Fruit fly (Drosophila melanogaster) whole organism, embryonic: ENCODE results near the gene Unc-115b.

Experiments used
- Blimp-1 ChIP-seq: fragments of 200-800 bp; sonication (Bioruptor generic); optimal IDR thresholded peaks from 3 replicates; lab custom pipeline; 2018; ENCODE audit warnings: missing biosample characterization, missing genetic modification characterization, mild to moderate bottlenecking, moderate library complexity, missing genetic modification reagents
- BtbVII ChIP-seq: fragments of 200-800 bp; sonication (Bioruptor generic); optimal IDR thresholded peaks from 3 replicates; lab custom pipeline; 2017; ENCODE audit warnings: missing biosample characterization, mild to moderate bottlenecking, missing genetic modification characterization
- CG10959 ChIP-seq: fragments of 200-800 bp; sonication (Bioruptor generic); IDR thresholded peaks from 2 replicates; pipeline ENCODE4 v1.3.6; 2022; ENCODE audit warnings: missing biosample characterization, missing genetic modification characterization
- CG10979 ChIP-seq: fragments of 200-800 bp; sonication (Bioruptor generic); optimal IDR thresholded peaks from 2 replicates; lab custom pipeline; 2018; ENCODE audit warnings: missing biosample characterization, mild to moderate bottlenecking, missing genetic modification characterization, moderate library complexity
- CG13123 ChIP-seq: fragments of 200-800 bp; sonication (Bioruptor generic); optimal IDR thresholded peaks from 2 replicates; lab custom pipeline; 2016; ENCODE audit warnings: missing biosample characterization, missing genetic modification characterization
- CG13894 ChIP-seq: fragments of 200-800 bp; sonication (Bioruptor generic); optimal IDR thresholded peaks from 3 replicates; lab custom pipeline; 2018; ENCODE audit warnings: missing biosample characterization, mild to moderate bottlenecking, missing genetic modification characterization, moderate library complexity
- CG17829 ChIP-seq: fragments of 200-800 bp; optimal IDR thresholded peaks from 2 replicates; lab custom pipeline; 2019; ENCODE audit warnings: missing biosample characterization, mild to moderate bottlenecking, missing genetic modification characterization, moderate library complexity
- CG18262 ChIP-seq: fragments of 200-800 bp; optimal IDR thresholded peaks from 3 replicates; lab custom pipeline; 2019; ENCODE audit warnings: missing biosample characterization, mild to moderate bottlenecking, missing genetic modification characterization, moderate library complexity
- CG18619 ChIP-seq: fragments of 200-800 bp; sonication (Bioruptor generic); optimal IDR thresholded peaks from 3 replicates; lab custom pipeline; 2017; ENCODE audit warnings: missing biosample characterization, mild to moderate bottlenecking, missing genetic modification characterization
- CG2678 ChIP-seq: fragments of 200-800 bp; sonication (Bioruptor generic); optimal IDR thresholded peaks from 3 replicates; lab custom pipeline; 2019; ENCODE audit warnings: missing biosample characterization, mild to moderate bottlenecking, missing genetic modification characterization, moderate library complexity
- CG3065 ChIP-seq: fragments of 200-800 bp; sonication (Bioruptor generic); optimal IDR thresholded peaks from 2 replicates; lab custom pipeline; 2016; ENCODE audit warnings: missing biosample characterization, missing genetic modification characterization
- CG31388 ChIP-seq: fragments of 200-800 bp; sonication (Bioruptor generic); optimal IDR thresholded peaks from 2 replicates; lab custom pipeline; 2016; ENCODE audit warnings: missing biosample characterization, missing genetic modification characterization
- CG34224 ChIP-seq: fragments of 200-800 bp; sonication (Bioruptor generic); IDR thresholded peaks from 3 replicates; pipeline ENCODE4 v1.3.6; 2022; ENCODE audit warnings: missing biosample characterization, missing genetic modification characterization; ENCODE audit not compliant: partially characterized antibody
- CG34376 ChIP-seq: fragments of 200-800 bp; sonication (Bioruptor generic); optimal IDR thresholded peaks from 2 replicates; lab custom pipeline; 2018; ENCODE audit warnings: missing biosample characterization, mild to moderate bottlenecking, missing genetic modification characterization
- CG5953 ChIP-seq: fragments of 200-800 bp; sonication (Bioruptor generic); IDR thresholded peaks from 2 replicates; pipeline ENCODE4 v1.3.6; 2022; ENCODE audit warnings: missing biosample characterization, missing genetic modification characterization
- CG6765 ChIP-seq: fragments of 200-800 bp; sonication (Bioruptor generic); optimal IDR thresholded peaks from 3 replicates; lab custom pipeline; 2017; ENCODE audit warnings: missing biosample characterization, mild to moderate bottlenecking, missing genetic modification characterization
- CTCF ChIP-seq: fragments of 200-800 bp; sonication (Bioruptor generic); optimal IDR thresholded peaks from 2 replicates; lab custom pipeline; 2017; ENCODE audit warnings: missing biosample characterization, mild to moderate bottlenecking, missing genetic modification characterization, moderate library complexity
- CkIIα-i1 ChIP-seq: fragments of 200-800 bp; sonication (Bioruptor generic); IDR thresholded peaks from 2 replicates; pipeline ENCODE4 v1.3.6; 2022; ENCODE audit warnings: missing biosample characterization, missing genetic modification characterization
- Dbx ChIP-seq: fragments of 200-800 bp; sonication (Bioruptor generic); IDR thresholded peaks from 3 replicates; pipeline ENCODE4 v1.3.6; 2022; ENCODE audit warnings: missing biosample characterization, missing genetic modification characterization
- Ets97D ChIP-seq: fragments of 200-800 bp; sonication (Bioruptor generic); optimal IDR thresholded peaks from 3 replicates; lab custom pipeline; 2016; ENCODE audit warnings: missing biosample characterization, missing genetic modification characterization
- Gug ChIP-seq: fragments of 200-800 bp; sonication (Bioruptor generic); IDR thresholded peaks from 4 replicates; pipeline ENCODE4 v1.3.6; 2022; ENCODE audit warnings: missing biosample characterization, missing genetic modification characterization
- HHEX ChIP-seq: fragments of 200-800 bp; sonication (Bioruptor generic); optimal IDR thresholded peaks from 3 replicates; lab custom pipeline; 2017; ENCODE audit warnings: missing biosample characterization, mild to moderate bottlenecking, missing genetic modification characterization, missing genetic modification reagents
- Hr78 ChIP-seq, 2 experiments: fragments of 200-800 bp in 1 of 2; fragments of >200 bp in 1 of 2; sonication (Bioruptor generic) in 1 of 2; optimal IDR thresholded peaks; 2 replicates each; lab custom pipeline; 2017 to 2019; ENCODE audit warnings: missing biosample characterization in 2 of 2, missing genetic modification characterization in 2 of 2, mild to moderate bottlenecking in 1 of 2, moderate library complexity in 1 of 2
- Med ChIP-seq: fragments of 200-800 bp; sonication (Bioruptor generic); peaks from one replicate; lab custom pipeline; 2016; ENCODE audit warnings: missing biosample characterization, missing genetic modification characterization, mild to moderate bottlenecking, inconsistent platforms, moderate library complexity
- Nf-YB ChIP-seq: fragments of 200-800 bp; sonication (Bioruptor generic); optimal IDR thresholded peaks from 3 replicates; lab custom pipeline; 2019; ENCODE audit warnings: missing biosample characterization, mild to moderate bottlenecking, missing genetic modification characterization, moderate library complexity
- Scr ChIP-seq: fragments of 200-800 bp; sonication (Bioruptor generic); IDR thresholded peaks from 2 replicates; pipeline ENCODE4 v1.3.6; 2022; ENCODE audit warnings: missing biosample characterization, missing genetic modification characterization; ENCODE audit not compliant: partially characterized antibody
- Side ChIP-seq: fragments of 200-800 bp; sonication (Bioruptor generic); optimal IDR thresholded peaks from 2 replicates; lab custom pipeline; 2016; ENCODE audit warnings: missing biosample characterization, missing genetic modification characterization
- Trl ChIP-seq, 3 experiments: fragments of >200 bp in 2 of 3; fragments of 200-800 bp in 1 of 3; sonication (Bioruptor generic) in 1 of 3; optimal IDR thresholded peaks; 2 replicates in 1 of 3; 3 replicates in 2 of 3; lab custom pipeline; 2016 to 2017; ENCODE audit warnings: missing biosample characterization in 1 of 3, missing genetic modification characterization in 1 of 3
- Usf ChIP-seq: fragments of 200-800 bp; sonication (Bioruptor generic); optimal IDR thresholded peaks from 2 replicates; lab custom pipeline; 2017; ENCODE audit warnings: missing genotype, missing biosample characterization, missing genetic modification characterization
- abd-A ChIP-seq: fragments of 200-800 bp; sonication (Bioruptor generic); optimal IDR thresholded peaks from 3 replicates; lab custom pipeline; 2019; ENCODE audit warnings: missing biosample characterization, mild to moderate bottlenecking, missing genetic modification characterization, moderate library complexity
- ac ChIP-seq: fragments of 200-800 bp; sonication (Bioruptor generic); optimal IDR thresholded peaks from 3 replicates; lab custom pipeline; 2017; ENCODE audit warnings: missing biosample characterization, mild to moderate bottlenecking, missing genetic modification characterization
- chn ChIP-seq: fragments of 200-800 bp; sonication (Bioruptor generic); optimal IDR thresholded peaks from 2 replicates; lab custom pipeline; 2016; ENCODE audit warnings: missing biosample characterization, missing genetic modification characterization
- crol ChIP-seq: fragments of 200-800 bp; sonication (Bioruptor generic); IDR thresholded peaks from 2 replicates; pipeline ENCODE4 v1.3.6; 2022; ENCODE audit warnings: missing biosample characterization, missing genetic modification characterization
- crp ChIP-seq, 2 experiments: fragments of 200-800 bp; sonication (Bioruptor generic); optimal IDR thresholded peaks; 2 replicates in 1 of 2; 3 replicates in 1 of 2; lab custom pipeline; 2017; ENCODE audit warnings: missing biosample characterization in 2 of 2, missing genetic modification characterization in 2 of 2, mild to moderate bottlenecking in 1 of 2, moderate library complexity in 1 of 2
- dan ChIP-seq: fragments of 200-800 bp; sonication (Bioruptor generic); IDR thresholded peaks from 2 replicates; pipeline ENCODE4 v1.3.6; 2022; ENCODE audit warnings: missing biosample characterization, missing genetic modification characterization
- dm ChIP-seq: fragments of 200-800 bp; sonication (Bioruptor generic); optimal IDR thresholded peaks from 3 replicates; lab custom pipeline; 2016; ENCODE audit warnings: missing biosample characterization, missing genetic modification characterization
- dysf ChIP-seq: fragments of 200-800 bp; sonication (Bioruptor generic); IDR thresholded peaks from 3 replicates; pipeline ENCODE4 v1.3.6; 2022; ENCODE audit warnings: missing biosample characterization, missing genetic modification characterization
- fd102C ChIP-seq: fragments of 200-800 bp; sonication (Bioruptor generic); optimal IDR thresholded peaks from 2 replicates; lab custom pipeline; 2018; ENCODE audit warnings: missing biosample characterization, mild to moderate bottlenecking, missing genetic modification characterization, moderate library complexity
- fu2 ChIP-seq: fragments of 200-800 bp; sonication (Bioruptor generic); optimal IDR thresholded peaks from 2 replicates; lab custom pipeline; 2016; ENCODE audit warnings: missing biosample characterization, missing genetic modification characterization
- gce ChIP-seq: fragments of 200-800 bp; sonication (Bioruptor generic); IDR thresholded peaks from 3 replicates; pipeline ENCODE4 v1.3.6; 2022; ENCODE audit warnings: missing biosample characterization, missing genetic modification characterization
- gcm2 ChIP-seq: fragments of 200-800 bp; sonication (Bioruptor generic); optimal IDR thresholded peaks from 2 replicates; lab custom pipeline; 2016; ENCODE audit warnings: missing biosample characterization, missing genetic modification characterization
- mirr ChIP-seq: fragments of 200-800 bp; sonication (Bioruptor generic); optimal IDR thresholded peaks from 3 replicates; lab custom pipeline; 2018; ENCODE audit warnings: missing biosample characterization, mild to moderate bottlenecking, missing genetic modification characterization
- nau ChIP-seq: fragments of 200-800 bp; sonication (Bioruptor generic); optimal IDR thresholded peaks from 3 replicates; lab custom pipeline; 2017; ENCODE audit warnings: missing biosample characterization, mild to moderate bottlenecking, missing genetic modification characterization, missing genetic modification reagents
- pzg ChIP-seq: fragments of 200-800 bp; sonication (Bioruptor generic); optimal IDR thresholded peaks from 3 replicates; lab custom pipeline; 2018; ENCODE audit warnings: missing biosample characterization, mild to moderate bottlenecking, missing genetic modification characterization, moderate library complexity
- row ChIP-seq: fragments of 200-800 bp; sonication (Bioruptor generic); IDR thresholded peaks from 3 replicates; pipeline ENCODE4 v1.3.6; 2022; ENCODE audit warnings: missing biosample characterization, missing genetic modification characterization
- seq ChIP-seq: fragments of 200-800 bp; sonication (Bioruptor generic); IDR thresholded peaks from 2 replicates; pipeline ENCODE4 v1.3.6; 2022; ENCODE audit warnings: missing biosample characterization, missing genetic modification characterization
- tap ChIP-seq: fragments of 200-800 bp; optimal IDR thresholded peaks from 3 replicates; lab custom pipeline; 2019; ENCODE audit warnings: missing biosample characterization, mild to moderate bottlenecking, missing genetic modification characterization, moderate library complexity
- tgo ChIP-seq: fragments of 200-800 bp; sonication (Bioruptor generic); IDR thresholded peaks from 3 replicates; pipeline ENCODE4 v1.3.6; 2022; ENCODE audit warnings: missing biosample characterization, missing genetic modification characterization
- unc-4 ChIP-seq: fragments of 200-800 bp; sonication (Bioruptor generic); IDR thresholded peaks from 2 replicates; pipeline ENCODE4 v1.3.6; 2022; ENCODE audit warnings: missing biosample characterization, missing genetic modification characterization; ENCODE audit not compliant: partially characterized antibody

Unc-115b gene

dm6 chr3R:9704183-9705007 lies 11.8 kb upstream of the Unc-115b start (continued):
- TF ChIP-seq CG18619 (GFP tag; lab: Kevin White, UChicago) (peak; percentile 15), seq (GFP tag; lab: Robert Waterston, UW) (no peak), CG5953 (no peak), Med (GFP tag; lab: Kevin White, UChicago) (peak; percentile 59), CG34224 (GFP tag; lab: Robert Waterston, UW) (no peak), tap (tag; lab: Kevin White, UChicago) (no peak), nau (GFP tag; lab: Kevin White, UChicago) (no peak), gce (no peak), CG13123 (GFP tag; lab: Kevin White, UChicago) (no peak), CG10979 (tag; lab: Kevin White, UChicago) (no peak), dan (GFP tag; lab: Robert Waterston, UW) (no peak), Gug (GFP tag; lab: Robert Waterston, UW) (no peak), abd-A (tag; lab: Kevin White, UChicago) (peak; percentile 89), CG18262 (tag; lab: Kevin White, UChicago) (no peak), CG31388 (GFP tag; lab: Kevin White, UChicago) (no peak), CG3065 (no peak), Ets97D (GFP tag; lab: Kevin White, UChicago) (no peak), CG13894 (tag; lab: Kevin White, UChicago) (peak; percentile 83), CG17829 (tag; lab: Kevin White, UChicago) (no peak), row (GFP tag; lab: Robert Waterston, UW) (no peak), tgo (GFP tag; lab: Robert Waterston, UW) (no peak), gcm2 (GFP tag; lab: Kevin White, UChicago) (no peak), CkIIα-i1 (GFP tag; lab: Robert Waterston, UW) (no peak), Hr78 (GFP tag; optimal IDR thresholded peaks at IDR 0.05; lab: Kevin White, UChicago) (peak in 1 of 2 experiments; percentile 32), Nf-YB (GFP tag; lab: Kevin White, UChicago) (peak; percentile 14), CG6765 (GFP tag; lab: Kevin White, UChicago) (peak; percentile 2), Trl (optimal IDR thresholded peaks at IDR 0.05; lab: Kevin White, UChicago) (peak; percentile 69 to 90), Trl (GFP tag; optimal IDR thresholded peaks at IDR 0.05; lab: Kevin White, UChicago) (no peak), mirr (GFP tag; lab: Kevin White, UChicago) (peak; percentile 90), CTCF (GFP tag; lab: Kevin White, UChicago) (no peak), Usf (no peak), Side (GFP tag; lab: Kevin White, UChicago) (no peak), unc-4 (GFP tag; lab: Robert Waterston, UW) (no peak), CG10959 (no peak), dysf (GFP tag; lab: Robert Waterston, UW) (no peak), pzg (GFP tag; lab: Kevin White, UChicago) (peak; percentile 12), fu2 (GFP tag; lab: Kevin White, UChicago) (no peak), ac (GFP tag; lab: Kevin White, UChicago) (no peak), Dbx (GFP tag; lab: Robert Waterston, UW) (no peak), HHEX (GFP tag; lab: Kevin White, UChicago) (no peak), crol (GFP tag; lab: Robert Waterston, UW) (no peak), CG2678 (tag; lab: Kevin White, UChicago) (no peak), Blimp-1 (no peak), Scr (GFP tag; lab: Robert Waterston, UW) (no peak), fd102C (no peak), chn (GFP tag; lab: Kevin White, UChicago) (peak; percentile 56), crp (GFP tag; optimal IDR thresholded peaks at IDR 0.05; lab: Kevin White, UChicago) (peak in 1 of 2 experiments; percentile 67), BtbVII (GFP tag; lab: Kevin White, UChicago) (peak; percentile 5), dm (GFP tag; lab: Kevin White, UChicago) (no peak), CG34376 (GFP tag; lab: Kevin White, UChicago) (peak; percentile 96)
